Worm (Caenorhabditis elegans): ENCODE results near the gene M04G7.1.

Gene M04G7.1

ce11 chrIV:484768-485167 lies 29.2 kb downstream of the M04G7.1 start:
- TF ChIP-seq nhr-11 (tag; optimal IDR thresholded peaks at IDR 0.05) (no peak), dve-1 (tag; optimal IDR thresholded peaks at IDR 0.05) (peak; percentile 79)

DNA sequence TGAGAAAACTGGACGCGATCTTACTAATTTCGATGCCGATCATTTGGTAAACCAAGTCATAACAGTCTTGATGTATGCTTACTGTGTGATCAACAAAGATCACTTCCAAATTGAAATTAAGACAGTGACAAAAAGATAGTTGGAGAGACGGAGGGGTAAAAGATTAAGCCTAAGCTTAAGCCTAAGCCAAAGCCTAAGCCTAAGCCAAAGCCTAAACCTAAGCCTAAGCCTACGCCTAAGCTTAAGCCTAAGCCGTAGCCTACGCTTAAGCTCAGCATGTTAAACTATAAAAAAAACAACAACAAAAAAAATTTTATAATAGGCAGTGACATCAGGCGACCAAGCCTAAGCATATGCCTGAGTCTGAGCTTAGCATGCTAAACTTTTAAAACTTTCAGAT lies 41.6 kb downstream of the M04G7.1 start:
- no peak for TF ChIP-seq che-1 (tag; optimal IDR thresholded peaks at IDR 0.05)
- peak; percentile 30 for TF ChIP-seq dve-1 (tag; optimal IDR thresholded peaks at IDR 0.05)

- TF ChIP-seq T23F11.4 (GFP tag; optimal IDR thresholded peaks at IDR 0.05) (no peak), nfya-1 (tag; optimal IDR thresholded peaks at IDR 0.05) (no peak), dve-1 (tag; optimal IDR thresholded peaks at IDR 0.05) (no peak), dmd-4 (tag; optimal IDR thresholded peaks at IDR 0.05; ENCODE audit: borderline replicate concordance) (no peak), sdc-2 (tag; optimal IDR thresholded peaks at IDR 0.05) (no peak), ceh-18 (tag; optimal IDR thresholded peaks at IDR 0.05) (no peak), che-1 (tag; optimal IDR thresholded peaks at IDR 0.05) (no peak)
These were observed 48.9 kb downstream of the M04G7.1 start for ce11 chrIV:504495-504894.

ce11 chrIV:506384-506783 lies 50.8 kb downstream of the M04G7.1 start, which contains the start of gene W03G1.5:
Gene W03G1.5, minus strand, starts transcription at chrIV:506484.
- no peak for TF ChIP-seq dve-1 (tag; optimal IDR thresholded peaks at IDR 0.05)
- no peak for TF ChIP-seq hlh-15 (tag; optimal IDR thresholded peaks at IDR 0.05)
- no peak for TF ChIP-seq nfya-1 (tag; optimal IDR thresholded peaks at IDR 0.05)
- TF ChIP-seq pag-3 (tag; optimal IDR thresholded peaks at IDR 0.05; ENCODE audit: borderline replicate concordance) = no peak

Measured in whole organism, late embryonic.